Worm (Caenorhabditis elegans): Measurements from ENCODE around the gene dkc-1.

ce11 chrIII:10720170-10720569 is 28.1 kb upstream of the dkc-1 start:
- TF ChIP-seq snpc-3.4 (tag; optimal IDR thresholded peaks at IDR 0.05) (no peak), K11D2.4 (GFP tag; IDR thresholded peaks at IDR 0.05) (peak; percentile 71; the same call in 1 of the 2 replicates), ztf-6 (GFP tag; IDR thresholded peaks at IDR 0.05) (no peak), nhr-90 (tag; optimal IDR thresholded peaks at IDR 0.05) (no peak), sptf-2 (GFP tag; optimal IDR thresholded peaks at IDR 0.05) (no peak), let-526 (GFP tag; IDR thresholded peaks at IDR 0.05) (no peak)
